Fruit fly (Drosophila melanogaster): ENCODE results near the gene Srrm1.

Srrm1 gene

DNA sequence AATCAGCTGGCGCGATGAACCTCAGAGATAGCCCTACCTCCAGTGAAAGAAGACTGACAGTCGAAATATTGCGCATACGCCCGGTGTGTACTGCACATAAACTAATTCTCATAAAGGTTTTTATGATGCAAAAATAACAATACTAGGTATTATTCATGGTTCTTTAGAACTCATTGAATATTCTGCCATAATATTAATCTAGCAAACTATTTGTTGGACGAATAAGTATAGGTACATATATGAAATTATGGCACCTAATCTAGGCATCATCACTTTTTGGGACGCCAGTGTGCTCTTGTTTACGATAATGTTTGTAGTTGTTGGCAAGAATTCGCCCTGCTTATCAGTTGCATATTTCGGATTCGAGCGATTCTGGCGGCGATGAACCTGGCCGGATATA is 14.9 kb upstream of the Srrm1 start:
- TF ChIP-seq unc-4 (GFP tag; IDR thresholded peaks at IDR 0.05; ENCODE audit: partially characterized antibody) = no peak
- no peak for TF ChIP-seq HLH4C (GFP tag; IDR thresholded peaks at IDR 0.05; ENCODE audit: partially characterized antibody)
- TF ChIP-seq onecut (GFP tag; IDR thresholded peaks at IDR 0.05) = 0 out of 2 replicates have a peak, but pooled peaks have one; percentile 22
- TF ChIP-seq pan (optimal IDR thresholded peaks at IDR 0.05) = no peak
- peak in 1 of 2 experiments; percentile 38 for TF ChIP-seq pan (GFP tag; optimal IDR thresholded peaks at IDR 0.05 in 1 of 2, IDR thresholded peaks at IDR 0.05 in 1 of 2)
- peak; percentile 46 for TF ChIP-seq CG18599 (GFP tag; optimal IDR thresholded peaks at IDR 0.05)
- peak; percentile 11 for TF ChIP-seq CG1603 (tag; optimal IDR thresholded peaks at IDR 0.05)
- peak; percentile 5 for TF ChIP-seq Sox100B (GFP tag; optimal IDR thresholded peaks at IDR 0.05)
- peak in 1 of 2 experiments; percentile 46 for TF ChIP-seq Hr51 (GFP tag; optimal IDR thresholded peaks at IDR 0.05)
- TF ChIP-seq schlank (tag; optimal IDR thresholded peaks at IDR 0.05) = peak; percentile 5
- peak; percentile 7 for TF ChIP-seq jumu (GFP tag; optimal IDR thresholded peaks at IDR 0.05)
- TF ChIP-seq D19B (GFP tag; optimal IDR thresholded peaks at IDR 0.05) = peak; percentile 13
- no peak for TF ChIP-seq hkb (optimal IDR thresholded peaks at IDR 0.05)
- peak; percentile 34; the same call in 1 of the 2 replicates for TF ChIP-seq hkb (GFP tag; IDR thresholded peaks at IDR 0.05)
- peak; percentile 7 for TF ChIP-seq CHES-1-like (GFP tag; optimal IDR thresholded peaks at IDR 0.05)
- TF ChIP-seq CG13296 (GFP tag; optimal IDR thresholded peaks at IDR 0.05) = peak; percentile 44
- no peak for TF ChIP-seq CG10321 (GFP tag; IDR thresholded peaks at IDR 0.05)
- peak; percentile 27 for TF ChIP-seq Atf-2 (GFP tag; optimal IDR thresholded peaks at IDR 0.05)
- peak; percentile 6 for TF ChIP-seq CG12155 (GFP tag; optimal IDR thresholded peaks at IDR 0.05)
- peak; percentile 27; the same call in 1 of the 3 replicates for TF ChIP-seq row (GFP tag; IDR thresholded peaks at IDR 0.05)
- TF ChIP-seq CG12071 (GFP tag; optimal IDR thresholded peaks at IDR 0.05) = peak; percentile 3
- TF ChIP-seq E2f2 (GFP tag; IDR thresholded peaks at IDR 0.05) = 0 out of 2 replicates have a peak, but pooled peaks have one; percentile 17
- peak; percentile 52 for TF ChIP-seq CG15601 (tag; optimal IDR thresholded peaks at IDR 0.05)
- peak; percentile 25 to 31 for TF ChIP-seq dpn (GFP tag; optimal IDR thresholded peaks at IDR 0.05)
- no peak for TF ChIP-seq CG10462 (GFP tag; optimal IDR thresholded peaks at IDR 0.05)
- TF ChIP-seq lmd (GFP tag; IDR thresholded peaks at IDR 0.05) = peak; percentile 22; the same call in 1 of the 2 replicates
- no peak for TF ChIP-seq CG2712 (tag; optimal IDR thresholded peaks at IDR 0.05)
- peak; percentile 14 for TF ChIP-seq CG5180 (GFP tag; optimal IDR thresholded peaks at IDR 0.05)
- peak; percentile 11 for TF ChIP-seq CoRest (tag; optimal IDR thresholded peaks at IDR 0.05)
- 0 out of 2 replicates have a peak, but pooled peaks have one; percentile 4 for TF ChIP-seq bowl (GFP tag; IDR thresholded peaks at IDR 0.05)
- TF ChIP-seq CG7556 (GFP tag; optimal IDR thresholded peaks at IDR 0.05) = peak; percentile 3
- TF ChIP-seq tap (tag; optimal IDR thresholded peaks at IDR 0.05) = peak; percentile 21
- no peak for TF ChIP-seq trem (tag; optimal IDR thresholded peaks at IDR 0.05)
- TF ChIP-seq CG14014 (GFP tag; IDR thresholded peaks at IDR 0.05) = 0 out of 2 replicates have a peak, but pooled peaks have one; percentile 23
- TF ChIP-seq CG4617 (GFP tag; optimal IDR thresholded peaks at IDR 0.05; ENCODE audit: borderline replicate concordance) = no peak
- TF ChIP-seq Fer1 (GFP tag; optimal IDR thresholded peaks at IDR 0.05) = peak; percentile 29
- peak; percentile 22 for TF ChIP-seq zfh2 (GFP tag; optimal IDR thresholded peaks at IDR 0.05)
- peak; percentile 40 for TF ChIP-seq grn (GFP tag; optimal IDR thresholded peaks at IDR 0.05)
- peak; percentile 43 for TF ChIP-seq CG11504 (tag; optimal IDR thresholded peaks at IDR 0.05)
- 0 out of 2 replicates have a peak, but pooled peaks have one; percentile 27 for TF ChIP-seq CG14441 (GFP tag; IDR thresholded peaks at IDR 0.05)
- TF ChIP-seq prd (optimal IDR thresholded peaks at IDR 0.05) = no peak
- TF ChIP-seq prd (GFP tag; IDR thresholded peaks at IDR 0.05) = 0 out of 3 replicates have a peak, but pooled peaks have one; percentile 27
- TF ChIP-seq CG12769 (tag; optimal IDR thresholded peaks at IDR 0.05) = peak; percentile 20
- peak; percentile 22; the same call in 1 of the 3 replicates for TF ChIP-seq Dbx (GFP tag; IDR thresholded peaks at IDR 0.05)
- TF ChIP-seq CG1233 (GFP tag; optimal IDR thresholded peaks at IDR 0.05) = peak; percentile 5
- 0 out of 2 replicates have a peak, but pooled peaks have one; percentile 7 for TF ChIP-seq ranshi (GFP tag; IDR thresholded peaks at IDR 0.05)
- TF ChIP-seq CG2120 (GFP tag; optimal IDR thresholded peaks at IDR 0.05) = peak; percentile 52
- TF ChIP-seq Rx (GFP tag; IDR thresholded peaks at IDR 0.05) = no peak
- no peak for TF ChIP-seq ara (GFP tag; IDR thresholded peaks at IDR 0.05)
- peak; percentile 34 for TF ChIP-seq grau (tag; optimal IDR thresholded peaks at IDR 0.05)
